Fruit fly (Drosophila melanogaster) whole organism, adult: ENCODE data around the gene CG13643.

ENCODE experiments used
- CG11617 ChIP-seq: fragments of 200-800 bp; sonication (Bioruptor generic); optimal IDR thresholded peaks from 2 replicates; lab custom pipeline; 2017; ENCODE audit warnings: mild to moderate bottlenecking, missing biosample characterization, missing genetic modification reagents, missing genetic modification characterization
- CG12768 ChIP-seq: fragments of 200-800 bp; sonication (Bioruptor generic); optimal IDR thresholded peaks from 2 replicates; lab custom pipeline; 2017; ENCODE audit warnings: missing biosample characterization, missing genetic modification characterization, mild to moderate bottlenecking, moderate library complexity, missing genetic modification reagents
- CG14711 ChIP-seq: fragments of 200-800 bp; sonication (Bioruptor generic); optimal IDR thresholded peaks from 2 replicates; lab custom pipeline; 2018; ENCODE audit warnings: missing biosample characterization, mild to moderate bottlenecking, missing genetic modification characterization, moderate library complexity
- CG1620 ChIP-seq: fragments of 200-800 bp; sonication (Bioruptor generic); optimal IDR thresholded peaks from 2 replicates; lab custom pipeline; 2016; ENCODE audit warnings: missing biosample characterization, missing genetic modification characterization
- CG33017 ChIP-seq: fragments of 200-800 bp; sonication (Bioruptor generic); optimal IDR thresholded peaks from 2 replicates; lab custom pipeline; 2018; ENCODE audit warnings: missing biosample characterization, mild to moderate bottlenecking, missing genetic modification characterization, moderate library complexity
- CG5204 ChIP-seq: fragments of 200-800 bp; sonication (Bioruptor generic); optimal IDR thresholded peaks from 2 replicates; lab custom pipeline; 2016; ENCODE audit warnings: missing biosample characterization, missing genetic modification characterization
- CG7045 ChIP-seq: fragments of 200-800 bp; sonication (Bioruptor generic); optimal IDR thresholded peaks from 2 replicates; lab custom pipeline; 2017; ENCODE audit warnings: missing biosample characterization, mild to moderate bottlenecking, missing genetic modification characterization
- CG7101 ChIP-seq: fragments of 200-800 bp; sonication (Bioruptor generic); optimal IDR thresholded peaks from 2 replicates; lab custom pipeline; 2018; ENCODE audit warnings: missing biosample characterization, mild to moderate bottlenecking, missing genetic modification characterization, moderate library complexity
- Clk ChIP-seq: fragments of 200-800 bp; sonication (Bioruptor generic); optimal IDR thresholded peaks from 2 replicates; lab custom pipeline; 2017; ENCODE audit warnings: missing biosample characterization, missing genetic modification characterization
- Crg-1 ChIP-seq: fragments of 200-800 bp; sonication (Bioruptor generic); optimal IDR thresholded peaks from 2 replicates; lab custom pipeline; 2016; ENCODE audit warnings: missing biosample characterization, missing genetic modification characterization
- Hr96 ChIP-seq: fragments of 200-800 bp; sonication (Bioruptor generic); optimal IDR thresholded peaks from 2 replicates; lab custom pipeline; 2016; ENCODE audit warnings: missing biosample characterization, missing genetic modification characterization
- Mnt ChIP-seq: fragments of 200-800 bp; sonication (Bioruptor generic); optimal IDR thresholded peaks from 2 replicates; lab custom pipeline; 2016; ENCODE audit warnings: missing biosample characterization, mild to moderate bottlenecking, missing genetic modification characterization
- bab1 ChIP-seq: fragments of 200-800 bp; sonication (Bioruptor generic); optimal IDR thresholded peaks from 3 replicates; lab custom pipeline; 2019; ENCODE audit warnings: missing biosample characterization, mild to moderate bottlenecking, missing genetic modification characterization, moderate library complexity
- cic ChIP-seq: fragments of 200-800 bp; sonication (Bioruptor generic); optimal IDR thresholded peaks from 2 replicates; lab custom pipeline; 2017; ENCODE audit warnings: missing biosample characterization, mild to moderate bottlenecking, missing genetic modification characterization, moderate library complexity
- cnc ChIP-seq, 2 experiments: fragments of >200 bp; optimal IDR thresholded peaks; 2 replicates each; lab custom pipeline; 2017
- kay ChIP-seq: fragments of 200-800 bp; sonication (Bioruptor generic); peaks from one replicate; lab custom pipeline; 2016; ENCODE audit warnings: missing biosample characterization, missing genetic modification characterization, borderline replicate concordance
- ovo ChIP-seq: fragments of 200-800 bp; sonication (Bioruptor generic); optimal IDR thresholded peaks from 2 replicates; lab custom pipeline; 2016; ENCODE audit warnings: missing biosample characterization, missing genetic modification characterization
- pad ChIP-seq: fragments of 200-800 bp; sonication (Bioruptor generic); optimal IDR thresholded peaks from 3 replicates; lab custom pipeline; 2017; ENCODE audit warnings: missing biosample characterization, missing genetic modification characterization, mild to moderate bottlenecking, moderate library complexity, missing genetic modification reagents
- tj ChIP-seq: fragments of 200-800 bp; sonication (Bioruptor generic); optimal IDR thresholded peaks from 3 replicates; lab custom pipeline; 2017; ENCODE audit warnings: missing biosample characterization, mild to moderate bottlenecking, missing genetic modification characterization, moderate library complexity
- toe ChIP-seq: fragments of 200-800 bp; sonication (Bioruptor generic); optimal IDR thresholded peaks from 2 replicates; lab custom pipeline; 2016; ENCODE audit warnings: missing biosample characterization, missing genetic modification characterization

The CG13643 gene

DNA sequence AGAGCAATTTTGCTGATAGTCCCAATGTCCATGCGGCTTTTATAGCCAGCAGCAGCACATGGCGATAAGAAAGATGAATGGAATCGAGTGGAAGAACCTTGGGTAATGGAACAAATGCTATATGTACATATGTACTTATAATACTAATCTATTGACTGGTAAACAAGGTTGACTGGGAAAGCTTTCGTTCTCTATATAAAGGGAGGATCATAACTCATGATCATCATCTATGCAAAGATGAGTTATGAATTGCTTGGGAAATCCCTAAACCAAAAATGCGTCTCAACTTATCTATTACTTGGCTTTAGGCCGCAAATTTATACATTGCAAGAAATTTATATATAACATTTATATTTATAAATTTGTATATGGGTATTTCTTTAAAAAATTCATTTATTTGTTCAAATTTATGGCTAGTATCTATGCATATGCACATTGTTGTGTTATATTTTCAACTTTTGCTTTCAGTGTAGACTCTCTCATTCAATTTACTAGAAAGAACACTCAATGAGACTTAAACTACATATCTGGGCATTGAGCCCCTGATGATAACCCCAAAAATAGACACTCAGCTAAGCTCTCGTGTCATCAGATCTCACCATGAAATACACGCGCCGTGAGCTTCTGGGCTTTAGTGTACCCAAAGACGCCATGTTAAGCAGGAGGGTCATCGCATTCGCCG is 40.9 kb downstream of the CG13643 start, which contains the start of the genes Srg1 and Elal:
TSS of gene Srg1 (minus strand) at position 14 of the 682 bp plus-strand sequence.
TSS of gene Elal (plus strand) at position 632 of the 682 bp plus-strand sequence.
- peak; percentile 27 for TF ChIP-seq tj (GFP tag; lab: Kevin White, UChicago)
- no peak for TF ChIP-seq cnc (optimal IDR thresholded peaks at IDR 0.05; lab: Kevin White, UChicago)
- TF ChIP-seq cic (GFP tag; lab: Kevin White, UChicago), result peak; percentile 68
- TF ChIP-seq CG12768 (GFP tag; lab: Kevin White, UChicago), result peak; percentile 16
- peak; percentile 70 for TF ChIP-seq CG33017 (tag; lab: Kevin White, UChicago)
- TF ChIP-seq CG1620, result no peak
- no peak for TF ChIP-seq Clk (GFP tag; lab: Kevin White, UChicago)
- peak; percentile 32 for TF ChIP-seq CG14711 (tag; lab: Kevin White, UChicago)
- peak; percentile 6 for TF ChIP-seq CG11617
- TF ChIP-seq Mnt (GFP tag; lab: Kevin White, UChicago), result peak; percentile 50
- TF ChIP-seq pad, result no peak
- TF ChIP-seq CG7101 (tag; lab: Kevin White, UChicago), result peak; percentile 65

DNA sequence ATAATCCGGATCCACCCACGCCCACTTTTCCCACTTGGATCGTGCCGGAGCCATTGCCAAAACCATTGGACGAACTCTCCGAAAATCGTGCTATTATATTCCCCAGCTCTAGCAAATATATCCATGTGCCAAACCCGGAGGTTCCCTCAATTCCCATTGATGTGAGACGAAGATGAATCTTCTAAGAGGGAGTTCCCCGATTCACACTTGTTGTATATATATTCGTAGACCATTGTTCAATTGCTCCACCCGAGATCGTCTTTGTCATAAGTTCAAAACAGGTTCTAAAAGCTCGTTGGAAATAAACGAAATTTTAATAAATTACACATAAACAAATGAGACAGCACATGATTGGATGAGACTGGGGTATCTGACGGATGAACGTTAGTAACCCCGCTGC is 41.9 kb downstream of the CG13643 start:
- TF ChIP-seq kay (no peak), Hr96 (no peak), Mnt (GFP tag; lab: Kevin White, UChicago) (no peak), CG7101 (tag; lab: Kevin White, UChicago) (no peak), bab1 (no peak)

DNA sequence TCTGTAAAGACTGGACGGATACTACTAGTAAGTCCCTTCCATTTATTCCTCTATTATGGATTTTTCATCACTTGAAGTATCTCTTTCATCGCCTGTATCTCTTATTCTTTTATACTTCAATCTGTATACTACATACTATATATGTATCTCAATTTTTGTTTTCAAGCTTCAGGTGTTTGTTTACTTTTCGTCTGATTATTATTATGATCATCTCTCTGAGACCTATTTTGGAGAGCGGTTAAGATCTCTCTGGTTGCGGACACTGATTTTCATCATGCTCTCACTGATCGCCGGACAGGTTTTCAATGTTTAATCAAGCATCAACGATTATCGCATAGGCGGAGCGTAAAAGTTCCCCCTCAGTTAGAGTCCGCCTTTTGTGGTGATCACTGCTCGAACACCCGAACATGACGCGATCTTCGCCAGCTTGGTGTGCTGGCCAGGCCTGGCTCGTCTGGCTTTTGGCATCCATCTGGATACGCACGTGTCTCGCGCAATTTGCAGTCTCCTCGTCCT is 43.2 kb downstream of the CG13643 start, which contains the start of gene CG7016:
TSS of gene CG7016 (plus strand) at position 358 of the 516 bp plus-strand sequence.
- TF ChIP-seq bab1, result no peak
- TF ChIP-seq CG12768 (GFP tag; lab: Kevin White, UChicago), result no peak
- no peak for TF ChIP-seq Mnt (GFP tag; lab: Kevin White, UChicago)
- no peak for TF ChIP-seq CG7045 (GFP tag; lab: Kevin White, UChicago)
- no peak for TF ChIP-seq cnc (optimal IDR thresholded peaks at IDR 0.05; lab: Kevin White, UChicago)
- no peak for TF ChIP-seq toe (GFP tag; lab: Kevin White, UChicago)
- no peak for TF ChIP-seq Clk (GFP tag; lab: Kevin White, UChicago)
- no peak for TF ChIP-seq kay

DNA sequence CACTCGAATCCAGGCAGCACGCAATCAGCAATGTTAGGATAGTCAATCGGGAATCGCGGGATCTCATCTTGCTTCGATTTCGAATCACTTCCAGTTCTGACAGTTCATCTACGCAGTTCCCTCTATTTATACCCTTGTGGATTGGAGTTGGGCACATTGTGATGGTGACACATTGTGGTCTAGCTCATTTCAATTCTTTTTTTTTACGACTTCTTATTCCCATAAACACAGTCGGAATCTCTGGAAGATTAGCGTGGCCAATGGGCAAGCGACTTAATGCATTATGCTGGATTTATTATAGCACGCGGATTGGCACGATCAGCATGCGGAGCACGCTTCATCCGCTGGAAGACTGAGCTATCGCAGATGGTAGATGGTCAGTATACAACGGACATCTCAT is 43.7 kb downstream of the CG13643 start, which contains the start of gene CG13640:
TSS of gene CG13640 (minus strand) at position 101 of the 400 bp plus-strand sequence.
- TF ChIP-seq Hr96 (no peak), ovo (no peak), Mnt (GFP tag; lab: Kevin White, UChicago) (no peak), CG1620 (no peak), tj (GFP tag; lab: Kevin White, UChicago) (no peak), CG14711 (tag; lab: Kevin White, UChicago) (no peak), pad (no peak), Crg-1 (GFP tag; lab: Kevin White, UChicago) (no peak), cic (GFP tag; lab: Kevin White, UChicago) (no peak), CG7045 (GFP tag; lab: Kevin White, UChicago) (no peak), bab1 (no peak), toe (GFP tag; lab: Kevin White, UChicago) (no peak), CG11617 (no peak), Clk (GFP tag; lab: Kevin White, UChicago) (no peak), cnc (optimal IDR thresholded peaks at IDR 0.05; lab: Kevin White, UChicago) (no peak), CG12768 (GFP tag; lab: Kevin White, UChicago) (no peak), CG5204 (GFP tag; lab: Kevin White, UChicago) (no peak)

DNA sequence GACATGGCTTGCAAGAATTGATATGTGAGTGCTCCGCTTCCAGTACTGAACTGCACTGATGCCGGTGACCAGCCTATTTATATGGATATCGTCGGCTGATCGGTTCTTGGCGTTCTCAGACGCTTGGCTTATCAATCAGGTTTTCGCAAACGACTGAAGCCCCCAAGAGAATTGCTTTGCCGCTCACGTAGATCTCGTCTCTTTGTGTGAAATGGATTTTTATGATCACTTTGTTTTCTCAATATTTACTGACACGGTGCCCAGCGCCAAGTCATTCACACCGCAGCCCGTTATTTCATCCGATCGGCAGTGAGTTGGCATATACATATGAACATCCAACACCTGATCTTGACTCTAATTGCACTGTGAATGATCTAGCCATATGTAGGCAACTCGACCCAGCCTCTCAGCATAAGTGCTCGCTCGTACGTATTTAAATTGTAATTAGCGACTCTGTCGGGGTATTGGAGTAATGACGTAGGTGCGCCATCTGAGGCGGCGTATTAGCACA is 45.4 kb downstream of the CG13643 start, which contains the start of gene CG13639:
TSS of gene CG13639 (minus strand) at position 51 of the 511 bp plus-strand sequence.
- TF ChIP-seq cic (GFP tag; lab: Kevin White, UChicago) (no peak), CG11617 (no peak), cnc (optimal IDR thresholded peaks at IDR 0.05; lab: Kevin White, UChicago) (peak in 1 of 2 experiments; percentile 42), ovo (peak; percentile 48), toe (GFP tag; lab: Kevin White, UChicago) (no peak)

DNA sequence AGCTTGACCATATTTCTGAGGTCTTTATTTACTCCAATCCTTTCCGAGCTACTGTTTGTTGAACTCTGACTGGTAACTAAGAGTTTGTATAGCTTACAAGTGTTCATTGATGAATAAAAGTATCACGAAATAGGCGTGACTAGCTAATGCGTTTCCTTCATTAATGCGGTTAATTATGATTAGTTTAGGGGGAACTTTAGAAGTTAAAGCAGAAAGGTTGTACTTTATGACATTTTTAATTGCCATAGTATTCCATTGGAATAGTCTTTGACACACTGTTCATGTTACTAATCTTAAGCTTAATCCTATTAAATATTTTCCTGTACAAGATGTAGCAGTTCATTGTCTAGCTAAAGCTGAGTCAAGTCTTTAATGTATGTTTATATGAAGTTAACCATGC is 46.1 kb downstream of the CG13643 start, which contains the start of gene ppk22:
TSS of gene ppk22 (minus strand) at position 101 of the 400 bp plus-strand sequence.
- no peak for TF ChIP-seq Mnt (GFP tag; lab: Kevin White, UChicago)

DNA sequence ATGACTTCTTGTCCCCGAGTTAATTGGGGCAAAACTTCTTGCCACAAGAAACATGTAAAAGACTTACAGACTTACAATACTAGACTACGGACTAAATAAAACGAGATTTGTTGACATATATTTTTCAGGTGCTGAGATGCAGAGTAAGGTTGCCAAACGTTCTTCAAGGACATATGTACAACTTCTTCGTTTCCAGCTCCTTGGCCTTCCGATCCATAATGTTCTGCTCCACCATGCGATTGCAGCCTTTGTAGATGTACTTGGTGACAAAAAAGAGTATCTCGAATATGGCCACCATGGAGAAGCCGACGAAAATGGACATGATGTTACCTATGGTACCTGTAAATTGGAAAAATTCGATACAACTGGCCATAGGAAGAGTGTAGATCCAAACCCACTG is 48.3 kb downstream of the CG13643 start, which contains the start of gene CAH4:
TSS of gene CAH4 (minus strand) at position 101 of the 400 bp plus-strand sequence.
- TF ChIP-seq CG1620 (no peak), pad (no peak), kay (no peak), CG5204 (GFP tag; lab: Kevin White, UChicago) (no peak), CG7101 (tag; lab: Kevin White, UChicago) (no peak), bab1 (no peak), Hr96 (no peak), CG7045 (GFP tag; lab: Kevin White, UChicago) (no peak), cic (GFP tag; lab: Kevin White, UChicago) (no peak), CG11617 (no peak), Crg-1 (GFP tag; lab: Kevin White, UChicago) (no peak), CG12768 (GFP tag; lab: Kevin White, UChicago) (no peak), cnc (optimal IDR thresholded peaks at IDR 0.05; lab: Kevin White, UChicago) (no peak), ovo (no peak), Clk (GFP tag; lab: Kevin White, UChicago) (no peak), toe (GFP tag; lab: Kevin White, UChicago) (no peak), CG33017 (tag; lab: Kevin White, UChicago) (no peak), CG14711 (tag; lab: Kevin White, UChicago) (no peak), tj (GFP tag; lab: Kevin White, UChicago) (no peak)
